Fruit fly (Drosophila melanogaster) whole organism, embryonic: Measurements from ENCODE around the gene spidey.

ENCODE experiments used
- Awh ChIP-seq: fragments of 200-800 bp; sonication (Bioruptor generic); IDR thresholded peaks from 2 replicates; pipeline ENCODE4, ENCODE4 v1.3.6; 2022; ENCODE audit warnings: missing biosample characterization, missing genetic modification characterization
- Bdp1 ChIP-seq: fragments of 200-800 bp; sonication (Bioruptor generic); optimal IDR thresholded peaks from 3 replicates; lab custom pipeline; 2016; ENCODE audit warnings: missing biosample characterization, missing genetic modification characterization
- CG11696 ChIP-seq: fragments of 200-800 bp; sonication (Bioruptor generic); IDR thresholded peaks from 2 replicates; pipeline ENCODE4 v1.3.6; 2022; ENCODE audit warnings: missing biosample characterization, missing genetic modification characterization
- CG12236 ChIP-seq: fragments of 200-800 bp; sonication (Bioruptor generic); optimal IDR thresholded peaks from 2 replicates; lab custom pipeline; 2016; ENCODE audit warnings: missing biosample characterization, missing genetic modification characterization
- CG12769 ChIP-seq: fragments of 200-800 bp; sonication (Bioruptor generic); optimal IDR thresholded peaks from 2 replicates; lab custom pipeline; 2019; ENCODE audit warnings: missing biosample characterization, mild to moderate bottlenecking, missing genetic modification characterization, moderate library complexity
- CG12942 ChIP-seq: fragments of 200-800 bp; sonication (Bioruptor generic); optimal IDR thresholded peaks from 3 replicates; lab custom pipeline; 2016; ENCODE audit warnings: missing biosample characterization, missing genetic modification characterization
- CG14667 ChIP-seq: fragments of 200-800 bp; sonication (Bioruptor generic); IDR thresholded peaks from 2 replicates; pipeline ENCODE4 v1.3.6; 2022; ENCODE audit warnings: missing biosample characterization, missing genetic modification characterization
- CG14860 ChIP-seq: fragments of 200-800 bp; sonication (Bioruptor generic); IDR thresholded peaks from 3 replicates; pipeline ENCODE4 v1.3.6; 2022; ENCODE audit warnings: missing biosample characterization, missing genetic modification characterization; ENCODE audit not compliant: partially characterized antibody
- CG16779 ChIP-seq: fragments of 200-800 bp; sonication (Bioruptor generic); IDR thresholded peaks from 2 replicates; pipeline ENCODE4 v1.3.6; 2022; ENCODE audit warnings: missing biosample characterization, missing genetic modification characterization
- CG4424 ChIP-seq: fragments of 200-800 bp; sonication (Bioruptor generic); optimal IDR thresholded peaks from 3 replicates; lab custom pipeline; 2016; ENCODE audit warnings: missing biosample characterization, missing genetic modification characterization
- CG4730 ChIP-seq: fragments of 200-800 bp; sonication (Bioruptor generic); IDR thresholded peaks from 2 replicates; pipeline ENCODE4 v1.3.6; 2022; ENCODE audit warnings: missing biosample characterization, missing genetic modification characterization
- CG7745 ChIP-seq: fragments of 200-800 bp; sonication (Bioruptor generic); optimal IDR thresholded peaks from 2 replicates; lab custom pipeline; 2018; ENCODE audit warnings: missing biosample characterization, mild to moderate bottlenecking, missing genetic modification characterization, moderate library complexity
- CG7839 ChIP-seq: fragments of 200-800 bp; sonication (Bioruptor generic); optimal IDR thresholded peaks from 3 replicates; lab custom pipeline; 2018; ENCODE audit warnings: missing biosample characterization, mild to moderate bottlenecking, missing genetic modification characterization, moderate library complexity
- CG7928 ChIP-seq: fragments of 200-800 bp; sonication (Bioruptor generic); optimal IDR thresholded peaks from 2 replicates; lab custom pipeline; 2017; ENCODE audit warnings: missing biosample characterization, mild to moderate bottlenecking, missing genetic modification characterization
- CG8281 ChIP-seq: fragments of 200-800 bp; sonication (Bioruptor generic); optimal IDR thresholded peaks from 2 replicates; lab custom pipeline; 2018; ENCODE audit warnings: missing biosample characterization, mild to moderate bottlenecking, missing genetic modification characterization, moderate library complexity
- Dek ChIP-seq: fragments of 200-800 bp; sonication (Bioruptor generic); optimal IDR thresholded peaks from 3 replicates; lab custom pipeline; 2019; ENCODE audit warnings: missing biosample characterization, mild to moderate bottlenecking, missing genetic modification characterization, moderate library complexity
- Doc2 ChIP-seq: fragments of 200-800 bp; sonication (Bioruptor generic); IDR thresholded peaks from 2 replicates; pipeline ENCODE4 v1.3.6; 2022; ENCODE audit warnings: missing biosample characterization, missing genetic modification characterization
- E2f1 ChIP-seq: fragments of 200-800 bp; sonication (Bioruptor generic); IDR thresholded peaks from 2 replicates; pipeline ENCODE4 v1.3.6; 2022; ENCODE audit warnings: missing biosample characterization, missing genetic modification characterization
- HLH54F ChIP-seq: fragments of 200-800 bp; sonication (Bioruptor generic); optimal IDR thresholded peaks from 3 replicates; lab custom pipeline; 2016; ENCODE audit warnings: missing biosample characterization, missing genetic modification characterization
- Kr ChIP-seq: fragments of 200-800 bp; sonication (Bioruptor generic); optimal IDR thresholded peaks from 2 replicates; lab custom pipeline; 2017; ENCODE audit warnings: missing biosample characterization, mild to moderate bottlenecking, missing genetic modification characterization
- Lim3 ChIP-seq: fragments of 200-800 bp; sonication (Bioruptor generic); IDR thresholded peaks from 2 replicates; pipeline ENCODE4 v1.3.6; 2022; ENCODE audit warnings: missing biosample characterization, missing genetic modification characterization
- Mad ChIP-seq: fragments of 200-800 bp; sonication (Bioruptor generic); optimal IDR thresholded peaks from 2 replicates; lab custom pipeline; 2016; ENCODE audit warnings: missing biosample characterization, missing genetic modification characterization
- Sry-δ ChIP-seq: fragments of 200-800 bp; sonication (Bioruptor generic); optimal IDR thresholded peaks from 2 replicates; lab custom pipeline; 2016; ENCODE audit warnings: missing biosample characterization, missing genetic modification characterization
- TFAM ChIP-seq: fragments of 200-800 bp; sonication (Bioruptor generic); optimal IDR thresholded peaks from 2 replicates; lab custom pipeline; 2017; ENCODE audit warnings: missing biosample characterization, missing genetic modification characterization, inconsistent platforms
- Tbp ChIP-seq: fragments of >200 bp; optimal IDR thresholded peaks from 2 replicates; lab custom pipeline; 2018; ENCODE audit warnings: missing biosample characterization, missing genetic modification characterization
- al ChIP-seq: fragments of 200-800 bp; sonication (Bioruptor generic); IDR thresholded peaks from 2 replicates; pipeline ENCODE4 v1.3.6; 2022; ENCODE audit warnings: missing biosample characterization, missing genetic modification characterization
- bigmax ChIP-seq: fragments of 200-800 bp; sonication (Bioruptor generic); optimal IDR thresholded peaks from 2 replicates; lab custom pipeline; 2018; ENCODE audit warnings: missing biosample characterization, mild to moderate bottlenecking, missing genetic modification characterization
- corto ChIP-seq: fragments of 200-800 bp; sonication (Bioruptor generic); optimal IDR thresholded peaks from 2 replicates; lab custom pipeline; 2016; ENCODE audit warnings: missing biosample characterization, mild to moderate bottlenecking, missing genetic modification characterization, moderate library complexity
- dmrt11E ChIP-seq: fragments of 200-800 bp; sonication (Bioruptor generic); optimal IDR thresholded peaks from 3 replicates; lab custom pipeline; 2018; ENCODE audit warnings: missing biosample characterization, mild to moderate bottlenecking, missing genetic modification characterization, moderate library complexity
- dmrt99B ChIP-seq: fragments of 200-800 bp; sonication (Bioruptor generic); optimal IDR thresholded peaks from 2 replicates; lab custom pipeline; 2018; ENCODE audit warnings: missing biosample characterization, mild to moderate bottlenecking, missing genetic modification characterization, moderate library complexity
- eyg ChIP-seq: fragments of 200-800 bp; sonication (Bioruptor generic); optimal IDR thresholded peaks from 3 replicates; lab custom pipeline; 2016; ENCODE audit warnings: missing biosample characterization, missing genetic modification characterization
- hkb ChIP-seq, 2 experiments: fragments of 200-800 bp in 1 of 2; fragments of >200 bp in 1 of 2; sonication (Bioruptor generic) in 1 of 2; IDR thresholded peaks in 1 of 2; optimal IDR thresholded peaks in 1 of 2; 2 replicates each; pipeline versions ENCODE4 v1.3.6 to Lab custom; 2017 to 2022; ENCODE audit warnings: missing biosample characterization in 1 of 2, missing genetic modification characterization in 1 of 2
- ind ChIP-seq: fragments of 200-800 bp; sonication (Bioruptor generic); optimal IDR thresholded peaks from 3 replicates; lab custom pipeline; 2016; ENCODE audit warnings: missing biosample characterization, missing genetic modification characterization
- kah ChIP-seq: fragments of 200-800 bp; sonication (Bioruptor generic); optimal IDR thresholded peaks from 2 replicates; lab custom pipeline; 2018; ENCODE audit warnings: missing biosample characterization, mild to moderate bottlenecking, missing genetic modification characterization
- ken ChIP-seq: fragments of 200-800 bp; sonication (Bioruptor generic); IDR thresholded peaks from 3 replicates; pipeline ENCODE4 v1.3.6; 2022; ENCODE audit warnings: missing biosample characterization, missing genetic modification characterization
- lmd ChIP-seq: fragments of 200-800 bp; sonication (Bioruptor generic); IDR thresholded peaks from 2 replicates; pipeline ENCODE4 v1.3.6; 2022; ENCODE audit warnings: missing biosample characterization, missing genetic modification characterization
- lola ChIP-seq, 3 experiments: fragments of >200 bp in 2 of 3; fragments of 200-800 bp in 1 of 3; sonication (Bioruptor generic) in 1 of 3; optimal IDR thresholded peaks; 2 replicates each; lab custom pipeline; 2017 to 2019; ENCODE audit warnings: missing biosample characterization in 3 of 3, missing genetic modification characterization in 3 of 3, mild to moderate bottlenecking in 1 of 3, moderate library complexity in 1 of 3
- luna ChIP-seq: fragments of 200-800 bp; sonication (Bioruptor generic); optimal IDR thresholded peaks from 2 replicates; lab custom pipeline; 2016; ENCODE audit warnings: missing biosample characterization, missing genetic modification characterization
- mld ChIP-seq: fragments of 200-800 bp; sonication (Bioruptor generic); IDR thresholded peaks from 3 replicates; pipeline ENCODE4 v1.3.6; 2022; ENCODE audit warnings: missing biosample characterization, missing genetic modification characterization; ENCODE audit not compliant: partially characterized antibody
- nerfin-1 ChIP-seq: fragments of 200-800 bp; sonication (Bioruptor generic); optimal IDR thresholded peaks from 3 replicates; lab custom pipeline; 2019; ENCODE audit warnings: missing biosample characterization, mild to moderate bottlenecking, missing genetic modification characterization, moderate library complexity
- oc ChIP-seq: fragments of 200-800 bp; sonication (Bioruptor generic); optimal IDR thresholded peaks from 2 replicates; lab custom pipeline; 2018; ENCODE audit warnings: missing biosample characterization, mild to moderate bottlenecking, missing genetic modification characterization, moderate library complexity
- p53 ChIP-seq: fragments of 200-800 bp; sonication (Bioruptor generic); optimal IDR thresholded peaks from 2 replicates; lab custom pipeline; 2016; ENCODE audit warnings: missing biosample characterization, missing genetic modification characterization
- prd ChIP-seq, 3 experiments: fragments of >200 bp in 2 of 3; fragments of 200-800 bp in 1 of 3; sonication (Bioruptor generic) in 1 of 3; optimal IDR thresholded peaks in 2 of 3; IDR thresholded peaks in 1 of 3; 2 replicates in 2 of 3; 3 replicates in 1 of 3; pipeline versions ENCODE4 v1.3.6 to Lab custom; 2017 to 2022; ENCODE audit warnings: missing biosample characterization in 1 of 3, missing genetic modification characterization in 1 of 3
- ro ChIP-seq: fragments of 200-800 bp; sonication (Bioruptor generic); IDR thresholded peaks from 2 replicates; pipeline ENCODE4 v1.3.6; 2022; ENCODE audit warnings: missing biosample characterization, missing genetic modification characterization
- row ChIP-seq: fragments of 200-800 bp; sonication (Bioruptor generic); IDR thresholded peaks from 3 replicates; pipeline ENCODE4 v1.3.6; 2022; ENCODE audit warnings: missing biosample characterization, missing genetic modification characterization
- scrt ChIP-seq: fragments of 200-800 bp; sonication (Bioruptor generic); optimal IDR thresholded peaks from 2 replicates; lab custom pipeline; 2018; ENCODE audit warnings: missing biosample characterization, mild to moderate bottlenecking, missing genetic modification characterization, moderate library complexity
- slbo ChIP-seq: fragments of 200-800 bp; sonication (Bioruptor generic); IDR thresholded peaks from 2 replicates; pipeline ENCODE4 v1.3.6; 2022; ENCODE audit warnings: missing biosample characterization, missing genetic modification characterization
- sqz ChIP-seq: fragments of 200-800 bp; sonication (Bioruptor generic); optimal IDR thresholded peaks from 3 replicates; lab custom pipeline; 2018; ENCODE audit warnings: missing biosample characterization, mild to moderate bottlenecking, missing genetic modification characterization
- ssp ChIP-seq: fragments of 200-800 bp; sonication (Bioruptor generic); IDR thresholded peaks from 2 replicates; pipeline ENCODE4 v1.3.6; 2022; ENCODE audit warnings: missing biosample characterization, missing genetic modification characterization

The spidey gene

DNA sequence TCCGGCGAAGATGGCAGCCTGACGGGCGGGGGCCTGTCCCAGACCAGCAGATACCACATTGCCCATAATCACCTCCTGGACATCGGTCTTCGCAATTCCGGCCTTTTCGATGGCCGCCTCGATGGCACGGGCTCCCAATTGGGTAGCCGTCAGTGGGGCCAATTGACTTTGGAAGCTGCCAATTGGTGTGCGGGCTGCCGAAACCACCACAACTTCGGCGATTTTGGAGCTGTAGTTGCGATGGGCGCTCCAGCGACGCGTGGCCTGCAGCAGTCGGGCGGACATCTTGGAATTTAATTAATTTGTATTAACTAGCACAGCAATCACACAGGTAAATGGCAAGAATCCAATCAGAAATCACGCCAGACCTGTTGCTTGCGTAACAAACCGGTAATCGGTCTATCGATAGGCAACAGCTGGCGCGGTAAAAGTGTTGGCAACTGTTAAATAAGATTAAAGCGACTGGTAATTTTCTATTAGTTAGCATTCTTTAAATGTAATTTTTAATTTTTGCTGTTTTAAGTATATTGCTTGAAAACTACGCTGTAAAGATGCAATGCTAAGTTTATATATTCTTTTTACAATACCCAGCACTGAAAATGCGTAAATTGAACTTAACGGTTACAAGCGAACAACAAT, 20.2 kb upstream of the spidey start, which contains the start of gene Acat1 (continued):
- TF ChIP-seq lmd (GFP tag; lab: Robert Waterston, UW) (0 out of 2 replicates have a peak, but pooled peaks have one; percentile 31), ssp (no peak; the same call in 1 of the 2 replicates), row (GFP tag; lab: Robert Waterston, UW) (peak; percentile 43; the same call in 1 of the 3 replicates), scrt (GFP tag; lab: Kevin White, UChicago) (peak; percentile 91), CG4730 (GFP tag; lab: Robert Waterston, UW) (peak; percentile 36; the same call in 1 of the 2 replicates), bigmax (GFP tag; lab: Kevin White, UChicago) (no peak), luna (peak; percentile 39), CG8281 (tag; lab: Kevin White, UChicago) (no peak), Doc2 (GFP tag; lab: Robert Waterston, UW) (no peak), mld (no peak), CG7839 (no peak), oc (tag; lab: Kevin White, UChicago) (no peak), slbo (GFP tag; lab: Robert Waterston, UW) (peak; percentile 65), Lim3 (GFP tag; lab: Robert Waterston, UW) (no peak), TFAM (no peak), CG12236 (peak; percentile 15), CG16779 (GFP tag; lab: Robert Waterston, UW) (no peak), CG4424 (GFP tag; lab: Kevin White, UChicago) (peak; percentile 52), Awh (GFP tag; lab: Robert Waterston, UW) (peak; percentile 47; the same call in 1 of the 2 replicates), CG12769 (tag; lab: Kevin White, UChicago) (no peak), hkb (optimal IDR thresholded peaks at IDR 0.05; lab: Kevin White, UChicago) (no peak), hkb (GFP tag; IDR thresholded peaks at IDR 0.05; lab: Robert Waterston, UW) (peak; percentile 80), Mad (no peak), CG7928 (GFP tag; lab: Kevin White, UChicago) (no peak), Bdp1 (GFP tag; lab: Kevin White, UChicago) (no peak), CG12942 (peak; percentile 12), Kr (GFP tag; lab: Kevin White, UChicago) (no peak), sqz (GFP tag; lab: Kevin White, UChicago) (no peak), dmrt99B (tag; lab: Kevin White, UChicago) (no peak), prd (optimal IDR thresholded peaks at IDR 0.05; lab: Kevin White, UChicago) (no peak), prd (GFP tag; IDR thresholded peaks at IDR 0.05; lab: Robert Waterston, UW) (peak; percentile 72), eyg (no peak), Sry-δ (GFP tag; lab: Kevin White, UChicago) (peak; percentile 42), CG14667 (no peak), corto (GFP tag; lab: Kevin White, UChicago) (peak; percentile 49), dmrt11E (tag; lab: Kevin White, UChicago) (peak; percentile 51), al (peak; percentile 7; the same call in 1 of the 2 replicates), CG7745 (tag; lab: Kevin White, UChicago) (no peak), p53 (no peak), Tbp (no peak), kah (GFP tag; lab: Kevin White, UChicago) (peak; percentile 43), ken (peak; percentile 76; the same call in 1 of the 3 replicates), nerfin-1 (tag; lab: Kevin White, UChicago) (no peak), Dek (tag; lab: Kevin White, UChicago) (no peak), HLH54F (peak; percentile 48), CG14860 (GFP tag; lab: Robert Waterston, UW) (no peak), ro (no peak), E2f1 (peak; percentile 22; the same call in 1 of the 2 replicates), ind (GFP tag; lab: Kevin White, UChicago) (peak; percentile 56), lola (GFP tag; optimal IDR thresholded peaks at IDR 0.05; lab: Kevin White, UChicago) (peak in 1 of 3 experiments; percentile 30), CG11696 (no peak)
